Fruit fly (Drosophila melanogaster): ENCODE results near the gene alphaTub85E.

- TF ChIP-seq CG16815 (GFP tag; optimal IDR thresholded peaks at IDR 0.05) (no peak), chif (GFP tag; optimal IDR thresholded peaks at IDR 0.05) (no peak), Dll (GFP tag; IDR thresholded peaks at IDR 0.05; ENCODE audit: partially characterized antibody) (no peak), CG15514 (GFP tag; optimal IDR thresholded peaks at IDR 0.05) (no peak), CG7839 (tag; optimal IDR thresholded peaks at IDR 0.05) (no peak)
Measured at dm6 chr3R:9746267-9746666, 13.2 kb upstream of the alphaTub85E start, which contains the start of gene CG34409.

All from whole organism, embryonic.